Worm (Caenorhabditis elegans) whole organism, late embryonic: ENCODE measurements around the gene mod-1.

ENCODE experiments used
- T23F11.4 ChIP-seq: fragments of 200-800 bp; sonication (Bioruptor generic); optimal IDR thresholded peaks from 2 replicates; lab custom pipeline; 2018; ENCODE audit warnings: mild to moderate bottlenecking, missing genetic modification characterization, missing compliant biosample characterization
- che-1 ChIP-seq: sonication (generic microtip); optimal IDR thresholded peaks from 2 replicates; lab custom pipeline; 2016; ENCODE audit warnings: mild to moderate bottlenecking, missing genetic modification characterization, missing compliant biosample characterization
- pag-3 ChIP-seq: sonication (generic microtip); optimal IDR thresholded peaks from 2 replicates; lab custom pipeline; 2016; ENCODE audit warnings: missing compliant biosample characterization, missing genetic modification characterization, borderline replicate concordance
- pqm-1 ChIP-seq: sonication (generic microtip); optimal IDR thresholded peaks from 2 replicates; lab custom pipeline; 2016; ENCODE audit warnings: missing genetic modification characterization, missing compliant biosample characterization
- ref-2 ChIP-seq: sonication (generic microtip); optimal IDR thresholded peaks from 2 replicates; lab custom pipeline; 2016; ENCODE audit warnings: missing genetic modification characterization, missing compliant biosample characterization
- tbx-7 ChIP-seq: sonication (generic microtip); optimal IDR thresholded peaks from 2 replicates; lab custom pipeline; 2016; ENCODE audit warnings: missing genotype, missing genetic modification characterization, missing compliant biosample characterization
- unc-42 ChIP-seq: sonication (generic microtip); optimal IDR thresholded peaks from 2 replicates; lab custom pipeline; 2016; ENCODE audit warnings: missing genotype, missing genetic modification characterization, missing compliant biosample characterization

DNA sequence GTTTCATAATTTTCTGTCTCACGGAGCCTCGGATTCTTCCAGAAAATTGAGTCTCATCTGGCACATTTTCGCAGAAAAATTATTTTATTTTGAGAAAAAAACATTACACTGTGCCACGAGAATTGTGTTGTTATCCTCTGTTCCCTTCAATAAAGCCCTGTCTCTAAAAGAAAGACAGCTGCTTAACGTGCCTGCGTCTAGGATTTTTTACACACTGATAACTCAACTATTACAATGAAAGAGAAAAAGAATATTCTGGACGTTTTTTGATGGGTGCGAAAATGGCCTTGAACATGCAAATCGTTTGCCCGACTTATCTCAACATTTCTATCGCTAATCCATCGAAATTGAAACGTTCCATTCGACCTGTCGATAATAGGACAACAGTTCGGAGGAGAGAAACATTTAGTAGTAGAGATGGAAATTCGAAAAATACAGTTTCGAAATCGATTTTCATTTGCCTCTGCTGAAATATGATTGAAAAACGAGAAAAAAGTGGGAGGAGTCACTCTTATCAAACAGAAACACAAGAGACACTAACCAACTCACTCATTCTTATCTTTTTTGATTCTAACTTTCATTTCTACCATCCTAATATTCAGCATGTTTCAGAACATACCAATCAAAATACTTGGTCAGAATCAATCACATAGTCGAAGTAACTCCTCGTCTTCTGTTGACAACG is 23.1 kb upstream of the mod-1 start:
- TF ChIP-seq tbx-7 (tag; lab: Kevin White, UChicago) (no peak), T23F11.4 (GFP tag; lab: Kevin White, UChicago) (no peak), pqm-1 (tag; lab: Kevin White, UChicago) (no peak), unc-42 (tag; lab: Kevin White, UChicago) (no peak), pag-3 (tag; lab: Kevin White, UChicago) (no peak), ref-2 (no peak), che-1 (tag; lab: Kevin White, UChicago) (no peak)
